Worm (Caenorhabditis elegans): ENCODE data around the gene srt-65.

DNA sequence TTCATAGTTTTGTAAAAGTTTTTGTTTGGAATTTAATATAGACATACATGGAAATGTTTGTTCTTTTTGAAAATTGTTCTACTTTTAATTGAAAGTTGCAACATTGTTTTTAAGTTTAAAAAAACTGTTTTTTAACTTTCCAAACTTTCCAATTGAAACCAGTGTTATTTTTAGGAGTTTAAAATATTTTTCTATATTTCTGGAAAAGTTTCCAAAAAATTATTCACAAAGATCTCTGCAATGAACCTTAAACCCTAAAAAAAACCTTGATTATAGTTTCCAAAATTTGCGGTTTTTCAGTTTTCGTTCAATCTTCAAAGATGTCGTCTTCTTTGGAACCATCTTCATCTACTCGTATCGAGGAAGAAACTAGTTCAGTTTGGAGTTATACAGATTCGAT is 40.3 kb downstream of the srt-65 start, which contains the start of gene F14F9.4:
- TF ChIP-seq ama-1 (optimal IDR thresholded peaks at IDR 0.05) (no peak), hmg-4 (GFP tag; optimal IDR thresholded peaks at IDR 0.05) (no peak), ets-7 (tag; optimal IDR thresholded peaks at IDR 0.05) (no peak), tbx-11 (GFP tag; IDR thresholded peaks at IDR 0.05) (no peak), scrt-1 (GFP tag; IDR thresholded peaks at IDR 0.05) (no peak), hmbx-1 (tag; optimal IDR thresholded peaks at IDR 0.05) (no peak), ceh-36 (tag; optimal IDR thresholded peaks at IDR 0.05) (no peak), flt-1 (GFP tag; IDR thresholded peaks at IDR 0.05) (no peak), aly-1 (tag; optimal IDR thresholded peaks at IDR 0.05) (no peak)

Measured in whole organism, early embryonic.